Fruit fly (Drosophila melanogaster) whole organism, embryonic: ENCODE measurements around the gene hgo.

Source experiments
- Abd-B ChIP-seq: fragments of 200-800 bp; sonication (Bioruptor generic); optimal IDR thresholded peaks from 2 replicates; lab custom pipeline; 2018; ENCODE audit warnings: missing biosample characterization, mild to moderate bottlenecking, missing genetic modification characterization, moderate library complexity
- Aef1 ChIP-seq: fragments of 200-800 bp; sonication (Bioruptor generic); IDR thresholded peaks from 3 replicates; pipeline ENCODE4 v1.3.6; 2022; ENCODE audit warnings: missing biosample characterization, missing genetic modification characterization
- C15 ChIP-seq: fragments of 200-800 bp; sonication (Bioruptor generic); IDR thresholded peaks from 3 replicates; pipeline ENCODE4 v1.3.6; 2022; ENCODE audit warnings: missing biosample characterization, missing genetic modification characterization
- CG10431 ChIP-seq: fragments of 200-800 bp; sonication (Bioruptor generic); optimal IDR thresholded peaks from 3 replicates; lab custom pipeline; 2018; ENCODE audit warnings: missing biosample characterization, mild to moderate bottlenecking, missing genetic modification characterization
- CG10654 ChIP-seq: fragments of 200-800 bp; sonication (Bioruptor generic); optimal IDR thresholded peaks from 2 replicates; lab custom pipeline; 2016; ENCODE audit warnings: missing biosample characterization, missing genetic modification characterization
- CG11696 ChIP-seq: fragments of 200-800 bp; sonication (Bioruptor generic); IDR thresholded peaks from 2 replicates; pipeline ENCODE4 v1.3.6; 2022; ENCODE audit warnings: missing biosample characterization, missing genetic modification characterization
- CG12744 ChIP-seq: fragments of 200-800 bp; sonication (Bioruptor generic); optimal IDR thresholded peaks from 2 replicates; lab custom pipeline; 2016; ENCODE audit warnings: missing biosample characterization, missing genetic modification characterization
- CG1602 ChIP-seq: fragments of 200-800 bp; sonication (Bioruptor generic); optimal IDR thresholded peaks from 3 replicates; lab custom pipeline; 2016; ENCODE audit warnings: missing biosample characterization, missing genetic modification characterization
- CG1647 ChIP-seq: fragments of 200-800 bp; sonication (Bioruptor generic); optimal IDR thresholded peaks from 3 replicates; lab custom pipeline; 2016; ENCODE audit warnings: missing biosample characterization, missing genetic modification characterization
- CG17186 ChIP-seq: fragments of 200-800 bp; sonication (Bioruptor generic); optimal IDR thresholded peaks from 3 replicates; lab custom pipeline; 2017; ENCODE audit warnings: missing biosample characterization, missing genetic modification reagents, missing genetic modification characterization
- CG2875 ChIP-seq: fragments of 200-800 bp; sonication (Bioruptor generic); optimal IDR thresholded peaks from 2 replicates; lab custom pipeline; 2017; ENCODE audit warnings: missing biosample characterization, mild to moderate bottlenecking, missing genetic modification characterization, missing genetic modification reagents
- CG30403 ChIP-seq: fragments of 200-800 bp; sonication (Bioruptor generic); optimal IDR thresholded peaks from 3 replicates; lab custom pipeline; 2016; ENCODE audit warnings: missing biosample characterization, missing genetic modification characterization
- CG31441 ChIP-seq: fragments of 200-800 bp; sonication (Bioruptor generic); IDR thresholded peaks from 2 replicates; pipeline ENCODE4 v1.3.6; 2022; ENCODE audit warnings: missing biosample characterization, missing genetic modification characterization
- CG32772 ChIP-seq: fragments of 200-800 bp; sonication (Bioruptor generic); IDR thresholded peaks from 2 replicates; pipeline ENCODE4 v1.3.6; 2022; ENCODE audit warnings: missing biosample characterization, missing genetic modification characterization
- CG3847 ChIP-seq: fragments of 200-800 bp; sonication (Bioruptor generic); IDR thresholded peaks from 2 replicates; pipeline ENCODE4 v1.3.6; 2022; ENCODE audit warnings: missing biosample characterization, missing genetic modification characterization
- CG3995 ChIP-seq: fragments of 200-800 bp; sonication (Bioruptor generic); optimal IDR thresholded peaks from 3 replicates; lab custom pipeline; 2016; ENCODE audit warnings: missing biosample characterization, missing genetic modification characterization
- CG4854 ChIP-seq: fragments of 200-800 bp; sonication (Bioruptor generic); optimal IDR thresholded peaks from 2 replicates; lab custom pipeline; 2016; ENCODE audit warnings: missing biosample characterization, missing genetic modification characterization, inconsistent platforms
- CG7556 ChIP-seq: fragments of 200-800 bp; sonication (Bioruptor generic); optimal IDR thresholded peaks from 2 replicates; lab custom pipeline; 2017; ENCODE audit warnings: missing biosample characterization, mild to moderate bottlenecking, missing genetic modification characterization
- D ChIP-seq, 2 experiments: fragments of 200-800 bp in 1 of 2; fragments of >200 bp in 1 of 2; sonication (Bioruptor generic) in 1 of 2; optimal IDR thresholded peaks; 2 replicates in 1 of 2; 3 replicates in 1 of 2; lab custom pipeline; 2017; ENCODE audit warnings: mild to moderate bottlenecking in 1 of 2, missing biosample characterization in 1 of 2, missing genetic modification characterization in 1 of 2, missing genetic modification reagents in 1 of 2
- Dad ChIP-seq: fragments of 200-800 bp; sonication (Bioruptor generic); optimal IDR thresholded peaks from 3 replicates; lab custom pipeline; 2016; ENCODE audit warnings: missing biosample characterization, missing genetic modification characterization
- Deaf1 ChIP-seq: fragments of 200-800 bp; optimal IDR thresholded peaks from 3 replicates; lab custom pipeline; 2019; ENCODE audit warnings: missing biosample characterization, mild to moderate bottlenecking, missing genetic modification characterization, moderate library complexity
- Dp ChIP-seq: fragments of 200-800 bp; sonication (Bioruptor generic); optimal IDR thresholded peaks from 2 replicates; lab custom pipeline; 2018; ENCODE audit warnings: missing biosample characterization, mild to moderate bottlenecking, missing genetic modification characterization, moderate library complexity
- Fer1 ChIP-seq: fragments of 200-800 bp; sonication (Bioruptor generic); optimal IDR thresholded peaks from 2 replicates; lab custom pipeline; 2017; ENCODE audit warnings: missing biosample characterization, mild to moderate bottlenecking, missing genetic modification characterization
- H15 ChIP-seq: fragments of 200-800 bp; sonication (Bioruptor generic); IDR thresholded peaks from 3 replicates; pipeline ENCODE4 v1.3.6; 2022; ENCODE audit warnings: missing biosample characterization, missing genetic modification characterization
- HmgZ ChIP-seq: fragments of 200-800 bp; sonication (Bioruptor generic); optimal IDR thresholded peaks from 2 replicates; lab custom pipeline; 2018; ENCODE audit warnings: missing biosample characterization, mild to moderate bottlenecking, missing genetic modification characterization
- Lim3 ChIP-seq: fragments of 200-800 bp; sonication (Bioruptor generic); IDR thresholded peaks from 2 replicates; pipeline ENCODE4 v1.3.6; 2022; ENCODE audit warnings: missing biosample characterization, missing genetic modification characterization
- Meics ChIP-seq: fragments of 200-800 bp; sonication (Bioruptor generic); optimal IDR thresholded peaks from 2 replicates; lab custom pipeline; 2017; ENCODE audit warnings: missing biosample characterization, mild to moderate bottlenecking, missing genetic modification characterization
- NC2β ChIP-seq: fragments of 200-800 bp; sonication (Bioruptor generic); optimal IDR thresholded peaks from 2 replicates; lab custom pipeline; 2016; ENCODE audit warnings: missing biosample characterization, missing genetic modification characterization
- Nf-YA ChIP-seq: fragments of 200-800 bp; sonication (Bioruptor generic); IDR thresholded peaks from 2 replicates; pipeline ENCODE4 v1.3.6; 2022; ENCODE audit warnings: missing biosample characterization, missing genetic modification characterization
- Oli ChIP-seq: fragments of 200-800 bp; sonication (Bioruptor generic); optimal IDR thresholded peaks from 2 replicates; lab custom pipeline; 2018; ENCODE audit warnings: missing biosample characterization, mild to moderate bottlenecking, missing genetic modification characterization, moderate library complexity
- Ravus ChIP-seq: fragments of 200-800 bp; sonication (Bioruptor generic); IDR thresholded peaks from 2 replicates; pipeline ENCODE4 v1.3.6; 2022; ENCODE audit warnings: missing biosample characterization, missing genetic modification characterization
- Side ChIP-seq: fragments of 200-800 bp; sonication (Bioruptor generic); optimal IDR thresholded peaks from 2 replicates; lab custom pipeline; 2016; ENCODE audit warnings: missing biosample characterization, missing genetic modification characterization
- bsh ChIP-seq, 2 experiments: fragments of 200-800 bp; sonication (Bioruptor generic); optimal IDR thresholded peaks; 2 replicates each; lab custom pipeline; 2017 to 2018; ENCODE audit warnings: mild to moderate bottlenecking in 2 of 2, missing biosample characterization in 2 of 2, missing genetic modification characterization in 2 of 2, moderate library complexity in 1 of 2
- chn ChIP-seq: fragments of 200-800 bp; sonication (Bioruptor generic); optimal IDR thresholded peaks from 2 replicates; lab custom pipeline; 2016; ENCODE audit warnings: missing biosample characterization, missing genetic modification characterization
- ci ChIP-seq: fragments of 200-800 bp; sonication (Bioruptor generic); IDR thresholded peaks from 3 replicates; pipeline ENCODE4 v1.3.6; 2022; ENCODE audit warnings: missing biosample characterization, missing genetic modification characterization
- esg ChIP-seq: fragments of 200-800 bp; sonication (Bioruptor generic); conservative IDR thresholded peaks from 2 replicates; pipeline ENCODE4 v1.3.6; 2022; ENCODE audit warnings: missing biosample characterization, missing genetic modification characterization
- h ChIP-seq: fragments of >200 bp; optimal IDR thresholded peaks from 2 replicates; lab custom pipeline; 2017
- ind ChIP-seq: fragments of 200-800 bp; sonication (Bioruptor generic); optimal IDR thresholded peaks from 3 replicates; lab custom pipeline; 2016; ENCODE audit warnings: missing biosample characterization, missing genetic modification characterization
- kni ChIP-seq: fragments of 200-800 bp; sonication (Bioruptor generic); optimal IDR thresholded peaks from 3 replicates; lab custom pipeline; 2017; ENCODE audit warnings: mild to moderate bottlenecking, missing biosample characterization, missing genetic modification reagents, missing genetic modification characterization
- lbe ChIP-seq: fragments of 200-800 bp; sonication (Bioruptor generic); optimal IDR thresholded peaks from 2 replicates; lab custom pipeline; 2016; ENCODE audit warnings: missing biosample characterization, mild to moderate bottlenecking, missing genetic modification characterization
- org-1 ChIP-seq: fragments of 200-800 bp; sonication (Bioruptor generic); optimal IDR thresholded peaks from 2 replicates; lab custom pipeline; 2017; ENCODE audit warnings: missing biosample characterization, missing genetic modification characterization
- pb ChIP-seq: fragments of 200-800 bp; sonication (Bioruptor generic); optimal IDR thresholded peaks from 3 replicates; lab custom pipeline; 2016; ENCODE audit warnings: missing biosample characterization, missing genetic modification characterization
- pfk ChIP-seq: fragments of 200-800 bp; sonication (Bioruptor generic); optimal IDR thresholded peaks from 2 replicates; lab custom pipeline; 2018; ENCODE audit warnings: missing biosample characterization, mild to moderate bottlenecking, missing genetic modification characterization, moderate library complexity
- pita ChIP-seq: fragments of 200-800 bp; sonication (Bioruptor generic); optimal IDR thresholded peaks from 2 replicates; lab custom pipeline; 2017; ENCODE audit warnings: missing biosample characterization, mild to moderate bottlenecking, missing genetic modification characterization
- row ChIP-seq: fragments of 200-800 bp; sonication (Bioruptor generic); IDR thresholded peaks from 3 replicates; pipeline ENCODE4 v1.3.6; 2022; ENCODE audit warnings: missing biosample characterization, missing genetic modification characterization
- sisA ChIP-seq: fragments of 200-800 bp; sonication (Bioruptor generic); IDR thresholded peaks from 2 replicates; pipeline ENCODE4 v1.3.6; 2022; ENCODE audit warnings: missing biosample characterization, missing genetic modification characterization
- sob ChIP-seq: fragments of 200-800 bp; sonication (Bioruptor generic); IDR thresholded peaks from 2 replicates; pipeline ENCODE4 v1.3.6; 2022; ENCODE audit warnings: missing biosample characterization, missing genetic modification characterization
- tll ChIP-seq, 2 experiments: fragments of 200-800 bp in 1 of 2; fragments of >200 bp in 1 of 2; sonication (Bioruptor generic) in 1 of 2; optimal IDR thresholded peaks; 2 replicates each; lab custom pipeline; 2017 to 2019; ENCODE audit warnings: missing biosample characterization in 2 of 2, missing genetic modification characterization in 2 of 2, mild to moderate bottlenecking in 1 of 2, moderate library complexity in 1 of 2
- toy ChIP-seq: fragments of 200-800 bp; sonication (Bioruptor generic); IDR thresholded peaks from 2 replicates; pipeline ENCODE4 v1.3.6; 2022; ENCODE audit warnings: missing biosample characterization, missing genetic modification characterization
- wdn ChIP-seq: fragments of 200-800 bp; sonication (Bioruptor generic); IDR thresholded peaks from 2 replicates; pipeline ENCODE4 v1.3.6; 2022; ENCODE audit warnings: missing biosample characterization, missing genetic modification characterization
- wek ChIP-seq: fragments of 200-800 bp; sonication (Bioruptor generic); optimal IDR thresholded peaks from 3 replicates; lab custom pipeline; 2018; ENCODE audit warnings: missing biosample characterization, mild to moderate bottlenecking, missing genetic modification characterization, moderate library complexity

Gene hgo

dm6 chr2L:11123499-11123898 lies 12.7 kb upstream of the hgo start, which contains the start of the genes Csl4 and Nup160:
Gene Csl4 (minus strand): TSS chr2L:11123567.
Gene Nup160 (plus strand): TSS chr2L:11123777.
- TF ChIP-seq CG12744 (GFP tag; lab: Kevin White, UChicago) (peak; percentile 79), CG1647 (GFP tag; lab: Kevin White, UChicago) (peak; percentile 83), Fer1 (GFP tag; lab: Kevin White, UChicago) (peak; percentile 76), CG31441 (GFP tag; lab: Robert Waterston, UW) (no peak), CG2875 (no peak), Nf-YA (GFP tag; lab: Robert Waterston, UW) (peak; percentile 54; the same call in 1 of the 2 replicates), chn (peak; percentile 85), esg (GFP tag; lab: Robert Waterston, UW) (peak; percentile 62), Aef1 (GFP tag; lab: Robert Waterston, UW) (peak; percentile 60; the same call in 1 of the 3 replicates), pita (GFP tag; lab: Kevin White, UChicago) (no peak), tll (GFP tag; optimal IDR thresholded peaks at IDR 0.05; lab: Kevin White, UChicago) (no peak), CG17186 (GFP tag; lab: Kevin White, UChicago) (peak; percentile 69), CG32772 (GFP tag; lab: Robert Waterston, UW) (peak; percentile 64), CG1602 (GFP tag; lab: Kevin White, UChicago) (peak; percentile 74), ind (GFP tag; lab: Kevin White, UChicago) (peak; percentile 81), pfk (GFP tag; lab: Kevin White, UChicago) (no peak), Meics (GFP tag; lab: Kevin White, UChicago) (peak; percentile 61), Side (GFP tag; lab: Kevin White, UChicago) (peak; percentile 89), CG11696 (GFP tag; lab: Robert Waterston, UW) (0 out of 2 replicates have a peak, but pooled peaks have one; percentile 8), CG3995 (GFP tag; lab: Kevin White, UChicago) (peak; percentile 57), Dad (GFP tag; lab: Kevin White, UChicago) (peak; percentile 79), Dp (GFP tag; lab: Kevin White, UChicago) (peak; percentile 38), Ravus (GFP tag; lab: Robert Waterston, UW) (peak; percentile 16), Oli (tag; lab: Kevin White, UChicago) (peak; percentile 51), CG3847 (peak; percentile 88), wdn (GFP tag; lab: Robert Waterston, UW) (peak; percentile 56; the same call in 1 of the 2 replicates), HmgZ (tag; lab: Kevin White, UChicago) (peak; percentile 75), org-1 (GFP tag; lab: Kevin White, UChicago) (peak; percentile 0), Abd-B (GFP tag; lab: Kevin White, UChicago) (peak; percentile 65), CG30403 (GFP tag; lab: Kevin White, UChicago) (peak; percentile 89), Lim3 (no peak), ci (GFP tag; lab: Robert Waterston, UW) (peak; percentile 81), lbe (peak; percentile 72), bsh (GFP tag; optimal IDR thresholded peaks at IDR 0.05; lab: Kevin White, UChicago) (peak in 1 of 2 experiments; percentile 75), kni (no peak), sob (peak; percentile 90), toy (GFP tag; lab: Robert Waterston, UW) (0 out of 2 replicates have a peak, but pooled peaks have one; percentile 33), wek (GFP tag; lab: Kevin White, UChicago) (no peak), sisA (GFP tag; lab: Robert Waterston, UW) (peak; percentile 61), C15 (GFP tag; lab: Robert Waterston, UW) (no peak), pb (peak; percentile 55), CG4854 (GFP tag; lab: Kevin White, UChicago) (peak; percentile 71), row (peak; percentile 93), D (optimal IDR thresholded peaks at IDR 0.05; lab: Kevin White, UChicago) (no peak), D (GFP tag; optimal IDR thresholded peaks at IDR 0.05; lab: Kevin White, UChicago) (no peak), CG10654 (GFP tag; lab: Kevin White, UChicago) (peak; percentile 77), CG10431 (GFP tag; lab: Kevin White, UChicago) (peak; percentile 10), h (lab: Kevin White, UChicago) (no peak), NC2β (GFP tag; lab: Kevin White, UChicago) (peak; percentile 76), H15 (GFP tag; lab: Robert Waterston, UW) (peak; percentile 65; the same call in 1 of the 3 replicates), CG7556 (no peak), Deaf1 (tag; lab: Kevin White, UChicago) (no peak)
